Fruit fly (Drosophila melanogaster) whole organism, wandering third instar larva: Measurements from ENCODE around the gene CG15725.

Source experiments
- Abd-B ChIP-seq: fragments of >200 bp; optimal IDR thresholded peaks from 2 replicates; lab custom pipeline; 2017; ENCODE audit warnings: missing biosample characterization, missing genetic modification characterization
- CG32264 ChIP-seq: fragments of 200-800 bp; sonication (Bioruptor generic); optimal IDR thresholded peaks from 2 replicates; lab custom pipeline; 2016; ENCODE audit warnings: missing biosample characterization, missing genetic modification characterization
- CG9705 ChIP-seq: fragments of 200-800 bp; sonication (Bioruptor generic); optimal IDR thresholded peaks from 2 replicates; lab custom pipeline; 2018; ENCODE audit warnings: missing biosample characterization, mild to moderate bottlenecking, missing genetic modification characterization
- CrebA ChIP-seq: fragments of 200-800 bp; sonication (Bioruptor generic); optimal IDR thresholded peaks from 2 replicates; lab custom pipeline; 2016; ENCODE audit warnings: missing biosample characterization, mild to moderate bottlenecking, missing genetic modification characterization, borderline replicate concordance
- Dfd ChIP-seq: fragments of >200 bp; optimal IDR thresholded peaks from 2 replicates; lab custom pipeline; 2017; ENCODE audit warnings: missing biosample characterization, missing genetic modification characterization
- Dif ChIP-seq: fragments of 200-275, 200-300 bp; sonication (Bioruptor generic); optimal IDR thresholded peaks from 2 replicates; lab custom pipeline; 2018; ENCODE audit warnings: missing biosample characterization, missing genetic modification characterization; ENCODE audit not compliant: partially characterized antibody
- GATAd ChIP-seq: sonication (Bioruptor generic); optimal IDR thresholded peaks from 2 replicates; lab custom pipeline; 2016; ENCODE audit warnings: missing biosample characterization, missing genetic modification characterization
- HLH106 ChIP-seq: fragments of 200-800 bp; optimal IDR thresholded peaks from 3 replicates; lab custom pipeline; 2019; ENCODE audit warnings: missing biosample characterization, mild to moderate bottlenecking, missing genetic modification characterization, moderate library complexity
- Hnf4 ChIP-seq: fragments of 200-800 bp; sonication (Bioruptor generic); optimal IDR thresholded peaks from 2 replicates; lab custom pipeline; 2016; ENCODE audit warnings: missing biosample characterization, mild to moderate bottlenecking, missing genetic modification characterization
- Hr78 ChIP-seq: fragments of >200 bp; optimal IDR thresholded peaks from 2 replicates; lab custom pipeline; 2017; ENCODE audit warnings: missing biosample characterization, missing genetic modification characterization
- Hr83 ChIP-seq: fragments of 200-300 bp; sonication (Bioruptor generic); optimal IDR thresholded peaks from 2 replicates; lab custom pipeline; 2016; ENCODE audit warnings: missing biosample characterization, mild to moderate bottlenecking, missing genetic modification characterization, moderate library complexity; ENCODE audit not compliant: poor library complexity, severe bottlenecking
- Jra ChIP-seq: sonication (Bioruptor generic); optimal IDR thresholded peaks from 2 replicates; lab custom pipeline; 2016; ENCODE audit warnings: missing biosample characterization, missing genetic modification characterization
- Mio ChIP-seq: sonication (Bioruptor generic); optimal IDR thresholded peaks from 2 replicates; lab custom pipeline; 2016; ENCODE audit warnings: missing biosample characterization, missing genetic modification characterization
- Myc ChIP-seq: fragments of >200 bp; optimal IDR thresholded peaks from 2 replicates; lab custom pipeline; 2017
- N ChIP-seq: fragments of >200 bp; optimal IDR thresholded peaks from 2 replicates; lab custom pipeline; 2018; ENCODE audit warnings: missing biosample characterization, missing external identifiers, missing genetic modification characterization
- OdsH ChIP-seq: fragments of 200-800 bp; sonication (Bioruptor generic); optimal IDR thresholded peaks from 2 replicates; lab custom pipeline; 2016; ENCODE audit warnings: missing biosample characterization, mild to moderate bottlenecking, missing genetic modification characterization
- Rel ChIP-seq, 2 experiments: fragments of 200-800 bp; sonication (Bioruptor generic) in 1 of 2; optimal IDR thresholded peaks; 2 replicates in 1 of 2; 3 replicates in 1 of 2; lab custom pipeline; 2016 to 2019; ENCODE audit warnings: mild to moderate bottlenecking in 2 of 2, missing biosample characterization in 2 of 2, missing genetic modification characterization in 2 of 2, moderate library complexity in 1 of 2
- Sp1 ChIP-seq: fragments of 200-800 bp; sonication (Bioruptor generic); optimal IDR thresholded peaks from 3 replicates; lab custom pipeline; 2019; ENCODE audit warnings: missing biosample characterization, mild to moderate bottlenecking, missing genetic modification characterization, moderate library complexity
- Vsx2 ChIP-seq: fragments of 200-300, 225-300 bp; sonication (Bioruptor generic); optimal IDR thresholded peaks from 2 replicates; lab custom pipeline; 2018; ENCODE audit warnings: missing biosample characterization, missing genetic modification characterization; ENCODE audit not compliant: partially characterized antibody
- br ChIP-seq: fragments of 200-800 bp; sonication (Bioruptor generic); optimal IDR thresholded peaks from 2 replicates; lab custom pipeline; 2016; ENCODE audit warnings: missing biosample characterization, missing genetic modification characterization
- brk ChIP-seq: fragments of 200-800 bp; sonication (Bioruptor generic); optimal IDR thresholded peaks from 2 replicates; lab custom pipeline; 2016; ENCODE audit warnings: missing biosample characterization, mild to moderate bottlenecking, missing genetic modification characterization
- dl ChIP-seq, 2 experiments: fragments of 175-275, 200-275 bp in 1 of 2; fragments of 200-275 bp in 1 of 2; sonication (Bioruptor generic); optimal IDR thresholded peaks; lab custom pipeline; 2018; ENCODE audit warnings: mild to moderate bottlenecking in 2 of 2, missing biosample characterization in 2 of 2, missing genetic modification characterization in 2 of 2, moderate library complexity in 2 of 2; ENCODE audit not compliant: partially characterized antibody in 2 of 2, insufficient read depth in 1 of 2
- dmrt93B ChIP-seq: fragments of 200-800 bp; sonication (Bioruptor generic); optimal IDR thresholded peaks from 2 replicates; lab custom pipeline; 2018; ENCODE audit warnings: missing biosample characterization, mild to moderate bottlenecking, missing genetic modification characterization
- dsf ChIP-seq: sonication (Bioruptor generic); optimal IDR thresholded peaks from 2 replicates; lab custom pipeline; 2016; ENCODE audit warnings: missing biosample characterization, missing genetic modification characterization, borderline replicate concordance
- ey ChIP-seq: fragments of 200-800 bp; sonication (Bioruptor generic); optimal IDR thresholded peaks from 2 replicates; lab custom pipeline; 2016; ENCODE audit warnings: missing biosample characterization, missing genetic modification characterization
- foxo ChIP-seq, 2 experiments: fragments of 200-800 bp; sonication (Bioruptor generic); optimal IDR thresholded peaks; 2 replicates in 1 of 2; 3 replicates in 1 of 2; lab custom pipeline; 2016 to 2017; ENCODE audit warnings: missing biosample characterization in 2 of 2, missing genetic modification characterization in 2 of 2
- fru ChIP-seq: fragments of 200-800 bp; sonication (Bioruptor generic); optimal IDR thresholded peaks from 3 replicates; lab custom pipeline; 2016; ENCODE audit warnings: missing biosample characterization, mild to moderate bottlenecking, missing genetic modification characterization
- h ChIP-seq: fragments of 200-800 bp; sonication (Bioruptor generic); optimal IDR thresholded peaks from 3 replicates; lab custom pipeline; 2016; ENCODE audit warnings: missing biosample characterization, mild to moderate bottlenecking, missing genetic modification characterization
- jim ChIP-seq: fragments of 175-275, 200-325 bp; sonication (Bioruptor generic); optimal IDR thresholded peaks from 2 replicates; lab custom pipeline; 2016; ENCODE audit warnings: missing biosample characterization, mild to moderate bottlenecking, missing genetic modification characterization
- lola ChIP-seq: fragments of >200 bp; optimal IDR thresholded peaks from 2 replicates; lab custom pipeline; 2017; ENCODE audit warnings: missing biosample characterization, missing genetic modification characterization
- pan ChIP-seq: fragments of >200 bp; optimal IDR thresholded peaks from 2 replicates; lab custom pipeline; 2017
- psq ChIP-seq: fragments of 200-800 bp; sonication (Bioruptor generic); optimal IDR thresholded peaks from 3 replicates; lab custom pipeline; 2017; ENCODE audit warnings: missing biosample characterization, mild to moderate bottlenecking, missing genetic modification characterization, moderate library complexity
- rgr ChIP-seq: fragments of 200-800 bp; sonication (Bioruptor generic); optimal IDR thresholded peaks from 3 replicates; lab custom pipeline; 2016; ENCODE audit warnings: missing biosample characterization, mild to moderate bottlenecking, missing genetic modification characterization
- sage ChIP-seq: fragments of 200-800 bp; sonication (Bioruptor generic); optimal IDR thresholded peaks from 2 replicates; lab custom pipeline; 2016; ENCODE audit warnings: missing biosample characterization, mild to moderate bottlenecking, missing genetic modification characterization
- sv ChIP-seq: fragments of 200-800 bp; sonication (Bioruptor generic); optimal IDR thresholded peaks from 3 replicates; lab custom pipeline; 2016; ENCODE audit warnings: missing biosample characterization, missing genetic modification characterization
- tai ChIP-seq: sonication (Bioruptor generic); optimal IDR thresholded peaks from 2 replicates; lab custom pipeline; 2016; ENCODE audit warnings: missing biosample characterization, missing genetic modification characterization
- usp ChIP-seq: fragments of >200 bp; optimal IDR thresholded peaks from 2 replicates; lab custom pipeline; 2017; ENCODE audit warnings: missing biosample characterization, missing genetic modification characterization
- woc ChIP-seq: sonication (Bioruptor generic); optimal IDR thresholded peaks from 2 replicates; lab custom pipeline; 2016; ENCODE audit warnings: missing biosample characterization, mild to moderate bottlenecking, missing genetic modification characterization

The CG15725 gene

DNA sequence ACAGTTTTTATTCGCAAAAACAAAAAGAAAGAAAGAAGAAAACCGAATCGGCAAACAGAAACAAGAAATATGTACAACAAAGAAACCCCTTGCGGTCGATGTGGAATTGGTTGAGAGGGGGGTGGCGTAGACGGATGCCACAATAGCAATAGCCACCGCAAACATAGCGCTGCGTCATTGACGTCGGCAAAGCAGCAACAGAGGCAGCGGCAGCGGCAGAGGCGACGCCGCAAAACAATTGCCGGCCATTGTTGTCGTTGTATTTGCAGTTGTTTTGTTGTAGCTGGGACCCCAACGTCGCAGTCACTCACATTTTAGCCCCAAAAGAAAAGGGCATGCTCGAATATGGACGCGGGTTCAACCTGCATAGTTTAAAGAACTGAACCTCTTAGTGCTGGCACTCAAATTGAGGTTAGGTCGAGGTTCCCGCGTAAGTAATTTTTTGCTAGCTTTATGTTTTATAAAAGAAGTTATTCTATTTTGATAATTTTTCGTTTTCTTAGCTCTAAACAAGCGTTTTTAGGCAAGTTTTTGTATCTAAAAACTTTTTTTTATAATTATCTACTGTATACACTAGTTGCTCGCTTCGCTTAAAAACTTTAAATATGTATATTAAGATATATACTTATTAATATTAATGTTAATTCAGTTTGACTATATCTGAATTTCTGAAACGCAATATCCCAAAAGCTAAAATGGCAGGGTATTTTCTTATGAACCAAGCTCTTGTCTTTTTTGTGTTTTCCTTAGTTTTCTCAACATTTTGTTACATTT lies 50.1 kb downstream of the CG15725 start:
- TF ChIP-seq h (GFP tag; lab: Kevin White, UChicago) (peak; percentile 28), Hr78 (GFP tag; lab: Kevin White, UChicago) (no peak), foxo (GFP tag; optimal IDR thresholded peaks at IDR 0.05; lab: Kevin White, UChicago) (peak in 1 of 2 experiments; percentile 85), woc (GFP tag; lab: Kevin White, UChicago) (no peak), Jra (GFP tag; lab: Kevin White, UChicago) (no peak), lola (GFP tag; lab: Kevin White, UChicago) (no peak), dsf (GFP tag; lab: Kevin White, UChicago) (no peak), pan (lab: Kevin White, UChicago) (peak; percentile 43), brk (GFP tag; lab: Kevin White, UChicago) (no peak), CG32264 (no peak), usp (GFP tag; lab: Kevin White, UChicago) (no peak), CrebA (GFP tag; lab: Kevin White, UChicago) (peak; percentile 2), Hnf4 (GFP tag; lab: Kevin White, UChicago) (no peak), br (GFP tag; lab: Kevin White, UChicago) (no peak), dmrt93B (GFP tag; lab: Kevin White, UChicago) (peak; percentile 85), rgr (GFP tag; lab: Kevin White, UChicago) (peak; percentile 79), OdsH (peak; percentile 80), Dif (GFP tag; lab: Kevin White, UChicago) (peak; percentile 9), jim (peak; percentile 60), Dfd (GFP tag; lab: Kevin White, UChicago) (no peak), Myc (no peak), dl (GFP tag; optimal IDR thresholded peaks at IDR 0.05; lab: Kevin White, UChicago; ENCODE audit: insufficient read depth in 1 of 2, partially characterized antibody in 2 of 2) (peak; percentile 6 to 31), Abd-B (GFP tag; lab: Kevin White, UChicago) (no peak), sage (GFP tag; lab: Kevin White, UChicago) (no peak), N (GFP tag; lab: Kevin White, UChicago) (no peak), Rel (GFP tag; optimal IDR thresholded peaks at IDR 0.05; lab: Kevin White, UChicago) (no peak), Rel (tag; optimal IDR thresholded peaks at IDR 0.05; lab: Kevin White, UChicago) (no peak), GATAd (GFP tag; lab: Kevin White, UChicago) (no peak), CG9705 (no peak), HLH106 (tag; lab: Kevin White, UChicago) (peak; percentile 80), tai (GFP tag; lab: Kevin White, UChicago) (no peak), Vsx2 (GFP tag; lab: Kevin White, UChicago) (no peak), ey (GFP tag; lab: Kevin White, UChicago) (peak; percentile 69), psq (no peak), fru (peak; percentile 70), Sp1 (GFP tag; lab: Kevin White, UChicago) (peak; percentile 74), Hr83 (GFP tag; lab: Kevin White, UChicago) (peak; percentile 33), sv (GFP tag; lab: Kevin White, UChicago) (peak; percentile 65), Mio (GFP tag; lab: Kevin White, UChicago) (no peak)

DNA sequence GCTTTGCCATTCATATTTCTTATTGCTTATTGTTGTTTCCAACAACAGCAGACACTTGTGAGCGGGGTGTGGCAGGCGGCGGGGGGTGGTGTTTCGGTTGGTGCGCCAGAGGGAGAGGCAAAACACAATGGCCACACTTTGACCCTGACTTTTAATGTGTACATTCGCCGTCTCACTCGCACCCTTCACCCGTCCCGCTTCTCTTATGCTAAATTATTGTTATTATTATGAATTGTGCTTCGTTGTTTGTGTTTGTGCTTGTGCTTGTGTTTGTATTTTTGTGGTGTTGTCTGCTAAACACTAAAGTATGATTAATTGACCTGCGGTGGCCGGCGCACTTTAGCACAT lies 50.7 kb downstream of the CG15725 start:
- no peak for TF ChIP-seq Rel (GFP tag; optimal IDR thresholded peaks at IDR 0.05; lab: Kevin White, UChicago)
- TF ChIP-seq Rel (tag; optimal IDR thresholded peaks at IDR 0.05; lab: Kevin White, UChicago), result peak; percentile 19
- TF ChIP-seq HLH106 (tag; lab: Kevin White, UChicago), result no peak
- no peak for TF ChIP-seq Hr78 (GFP tag; lab: Kevin White, UChicago)
- TF ChIP-seq woc (GFP tag; lab: Kevin White, UChicago), result no peak
- TF ChIP-seq Hr83 (GFP tag; lab: Kevin White, UChicago), result no peak
- no peak for TF ChIP-seq h (GFP tag; lab: Kevin White, UChicago)
- TF ChIP-seq usp (GFP tag; lab: Kevin White, UChicago), result no peak
- peak; percentile 82 for TF ChIP-seq psq
- no peak for TF ChIP-seq rgr (GFP tag; lab: Kevin White, UChicago)
- no peak for TF ChIP-seq dmrt93B (GFP tag; lab: Kevin White, UChicago)
- peak; percentile 5 for TF ChIP-seq Hnf4 (GFP tag; lab: Kevin White, UChicago)
- TF ChIP-seq foxo (GFP tag; optimal IDR thresholded peaks at IDR 0.05; lab: Kevin White, UChicago), result no peak
- peak; percentile 21 for TF ChIP-seq Dif (GFP tag; lab: Kevin White, UChicago)
- TF ChIP-seq CrebA (GFP tag; lab: Kevin White, UChicago), result no peak
